Worm (Caenorhabditis elegans): Measurements from ENCODE around the gene math-21.
"Not testable (repeated sequence)": the region's sequence is repeated elsewhere in the genome, so short reads cannot be mapped to it uniquely, and the experiment has no call there.

- TF ChIP-seq lsy-2 (tag; optimal IDR thresholded peaks at IDR 0.05); mab-5 (tag; optimal IDR thresholded peaks at IDR 0.05); cnd-1 (tag; optimal IDR thresholded peaks at IDR 0.05); flh-1 (GFP tag; optimal IDR thresholded peaks at IDR 0.05); ztf-11 (tag; optimal IDR thresholded peaks at IDR 0.05); unc-62 (GFP tag; optimal IDR thresholded peaks at IDR 0.05); mep-1 (tag; optimal IDR thresholded peaks at IDR 0.05); nhr-12 (tag; optimal IDR thresholded peaks at IDR 0.05); ceh-39 (tag; optimal IDR thresholded peaks at IDR 0.05); ham-2 (GFP tag; optimal IDR thresholded peaks at IDR 0.05): not testable (repeated sequence)
Measured at ce11 chrII:1955568-1955967, 38.3 kb upstream of the math-21 start, which contains the start of gene math-49.
